Worm (Caenorhabditis elegans): ENCODE measurements around the gene F17C8.7.

ce11 chrIII:4705207-4705606, 30.3 kb upstream of the F17C8.7 start, which contains the start of gene pgap-2:
- TF ChIP-seq skn-1 (tag; optimal IDR thresholded peaks at IDR 0.05) (no peak), pha-4 (GFP tag; IDR thresholded peaks at IDR 0.05) (no peak), pha-4 (tag; optimal IDR thresholded peaks at IDR 0.05) (no peak), lsy-2 (tag; optimal IDR thresholded peaks at IDR 0.05) (no peak), pqm-1 (tag; optimal IDR thresholded peaks at IDR 0.05) (no peak)
